Worm (Caenorhabditis elegans): Measurements from ENCODE around the gene fbxc-19.
"Not testable (repeated sequence)": the region's sequence is repeated elsewhere in the genome, so short reads cannot be mapped to it uniquely, and the experiment has no call there.

- not testable (repeated sequence) for TF ChIP-seq dao-5, him-1 (tag; optimal IDR thresholded peaks at IDR 0.05)
These were observed 41.1 kb downstream of the fbxc-19 start, which contains the start of gene C16C4.18 for ce11 chrII:1861285-1861793.
